Worm (Caenorhabditis elegans): ENCODE results near the gene lip-1.

lip-1 gene

ce11 chrIV:6878912-6879554 is 36.3 kb downstream of the lip-1 start (continued):
- TF ChIP-seq nhr-10 (tag; optimal IDR thresholded peaks at IDR 0.05): no peak
- TF ChIP-seq ces-1 (GFP tag; optimal IDR thresholded peaks at IDR 0.05): no peak
- TF ChIP-seq dmd-8 (GFP tag; IDR thresholded peaks at IDR 0.05): no peak
- TF ChIP-seq mdl-1 (tag; optimal IDR thresholded peaks at IDR 0.05): no peak
- no peak for TF ChIP-seq duxl-1 (tag; optimal IDR thresholded peaks at IDR 0.05; ENCODE audit: poor library complexity)
- TF ChIP-seq lin-39 (tag; optimal IDR thresholded peaks at IDR 0.05): no peak
- TF ChIP-seq skn-1 (tag; optimal IDR thresholded peaks at IDR 0.05): no peak
- TF ChIP-seq mdt-29 (GFP tag; IDR thresholded peaks at IDR 0.05): no peak
- peak; percentile 84 for TF ChIP-seq nhr-11 (tag; optimal IDR thresholded peaks at IDR 0.05)
- TF ChIP-seq unc-62 (GFP tag; optimal IDR thresholded peaks at IDR 0.05 in 1 of 2): peak in 1 of 2 experiments; percentile 96
- no peak for TF ChIP-seq unc-62 (tag; optimal IDR thresholded peaks at IDR 0.05)
- no peak for TF ChIP-seq ceh-32 (tag; optimal IDR thresholded peaks at IDR 0.05; ENCODE audit: poor library complexity)
- TF ChIP-seq nhr-77 (tag; optimal IDR thresholded peaks at IDR 0.05): no peak
- peak; percentile 80 for TF ChIP-seq dmd-6 (GFP tag; IDR thresholded peaks at IDR 0.05)
- TF ChIP-seq arid-1 (GFP tag; conservative IDR thresholded peaks at IDR 0.05): no peak
- TF ChIP-seq fos-1 (tag; optimal IDR thresholded peaks at IDR 0.05): no peak
- TF ChIP-seq spr-1 (tag; optimal IDR thresholded peaks at IDR 0.05): no peak
- no peak for TF ChIP-seq nhr-6 (tag; optimal IDR thresholded peaks at IDR 0.05)
- TF ChIP-seq ceh-44 (GFP tag; IDR thresholded peaks at IDR 0.05): no peak
- TF ChIP-seq nhr-111 (GFP tag; optimal IDR thresholded peaks at IDR 0.05): no peak
- TF ChIP-seq ceh-28 (tag; optimal IDR thresholded peaks at IDR 0.05): no peak
- 0 out of 2 replicates have a peak, but pooled peaks have one; percentile 44 for TF ChIP-seq pha-4 (GFP tag; IDR thresholded peaks at IDR 0.05)
- peak; percentile 11 for TF ChIP-seq pha-4 (tag; optimal IDR thresholded peaks at IDR 0.05)
- peak in 1 of 2 experiments; percentile 66 for TF ChIP-seq daf-16 (GFP tag; optimal IDR thresholded peaks at IDR 0.05)
- no peak for TF ChIP-seq daf-16 (tag; optimal IDR thresholded peaks at IDR 0.05)
- TF ChIP-seq egl-27 (tag; optimal IDR thresholded peaks at IDR 0.05): no peak
- TF ChIP-seq zfp-2 (tag; optimal IDR thresholded peaks at IDR 0.05): no peak
- TF ChIP-seq D1046.2 (GFP tag; IDR thresholded peaks at IDR 0.05): no peak
- no peak for TF ChIP-seq lir-3 (tag; optimal IDR thresholded peaks at IDR 0.05)
- TF ChIP-seq ZK546.5 (tag; optimal IDR thresholded peaks at IDR 0.05): no peak
- TF ChIP-seq tag-97 (GFP tag; IDR thresholded peaks at IDR 0.05): no peak
- no peak for TF ChIP-seq nhr-25 (tag; optimal IDR thresholded peaks at IDR 0.05; ENCODE audit: borderline replicate concordance, insufficient read depth)
- no peak for TF ChIP-seq nhr-28 (tag; optimal IDR thresholded peaks at IDR 0.05)
- TF ChIP-seq saeg-2 (GFP tag; IDR thresholded peaks at IDR 0.05): no peak
- no peak for TF ChIP-seq set-16 (GFP tag; IDR thresholded peaks at IDR 0.05)
- TF ChIP-seq lin-15B (tag; optimal IDR thresholded peaks at IDR 0.05): no peak
- no peak for TF ChIP-seq daf-12 (tag; optimal IDR thresholded peaks at IDR 0.05)
- TF ChIP-seq ztf-11 (tag; optimal IDR thresholded peaks at IDR 0.05): no peak
- 0 out of 2 replicates have a peak, but pooled peaks have one; percentile 7 for TF ChIP-seq ceh-20 (GFP tag; IDR thresholded peaks at IDR 0.05)
- TF ChIP-seq nhr-76 (tag; optimal IDR thresholded peaks at IDR 0.05): no peak
- TF ChIP-seq aly-2 (tag; optimal IDR thresholded peaks at IDR 0.05): no peak
- no peak for TF ChIP-seq zip-11 (GFP tag; IDR thresholded peaks at IDR 0.05)
- TF ChIP-seq nhr-102 (tag; optimal IDR thresholded peaks at IDR 0.05): no peak
- no peak for TF ChIP-seq snpc-1.2 (GFP tag; IDR thresholded peaks at IDR 0.05)
- TF ChIP-seq hlh-11 (tag; optimal IDR thresholded peaks at IDR 0.05): peak; percentile 79
- peak; percentile 46; the same call in 1 of the 2 replicates for TF ChIP-seq ctbp-1 (GFP tag; IDR thresholded peaks at IDR 0.05)
- no peak for TF ChIP-seq unc-39 (tag; optimal IDR thresholded peaks at IDR 0.05)
- TF ChIP-seq F26F4.8 (GFP tag; conservative IDR thresholded peaks at IDR 0.05): no peak
- peak; percentile 72 for TF ChIP-seq hlh-30 (tag; optimal IDR thresholded peaks at IDR 0.05; ENCODE audit: insufficient read depth)
- TF ChIP-seq aha-1 (tag): no peak
- no peak for TF ChIP-seq zip-2 (tag; optimal IDR thresholded peaks at IDR 0.05)
- TF ChIP-seq ztf-7 (tag; optimal IDR thresholded peaks at IDR 0.05): no peak
- TF ChIP-seq lin-38 (GFP tag; IDR thresholded peaks at IDR 0.05): no peak
